Fruit fly (Drosophila melanogaster): ENCODE results near the gene Bdbt.

The Bdbt gene

DNA sequence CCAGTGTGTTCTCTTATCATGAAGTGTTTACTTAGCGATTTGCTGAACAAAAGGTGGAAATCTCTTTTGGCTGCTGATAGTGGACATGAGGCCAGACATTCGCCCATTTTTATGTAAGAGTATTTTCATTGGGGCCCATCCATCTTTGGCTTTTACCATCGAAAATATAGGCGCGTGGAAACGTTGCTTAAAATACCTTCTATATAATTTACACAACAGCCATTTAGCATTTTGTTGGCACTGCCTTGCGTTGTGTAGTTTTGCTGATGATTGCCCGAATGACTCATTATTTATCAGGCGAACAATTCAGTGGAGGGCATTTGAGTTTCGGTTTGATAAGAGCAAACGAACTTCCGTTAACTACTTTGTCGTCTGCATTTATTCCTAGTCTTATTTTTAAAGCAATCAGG lies 43.0 kb upstream of the Bdbt start (continued):
- peak; percentile 3 for TF ChIP-seq CG12744 (GFP tag; optimal IDR thresholded peaks at IDR 0.05)
- TF ChIP-seq CG1529 (GFP tag; optimal IDR thresholded peaks at IDR 0.05): no peak
- TF ChIP-seq Sox100B (GFP tag; optimal IDR thresholded peaks at IDR 0.05): no peak
- 0 out of 3 replicates have a peak, but pooled peaks have one; percentile 21 for TF ChIP-seq CG11560 (tag; IDR thresholded peaks at IDR 0.05)
- TF ChIP-seq Dip3 (GFP tag; optimal IDR thresholded peaks at IDR 0.05): peak; percentile 65
- peak; percentile 38 for TF ChIP-seq CG11504 (tag; optimal IDR thresholded peaks at IDR 0.05)
- peak; percentile 51 for TF ChIP-seq Oli (tag; optimal IDR thresholded peaks at IDR 0.05)
- TF ChIP-seq shn (GFP tag; optimal IDR thresholded peaks at IDR 0.05): peak; percentile 11
- TF ChIP-seq CG10565 (GFP tag; optimal IDR thresholded peaks at IDR 0.05): no peak
- TF ChIP-seq Hr78 (GFP tag; optimal IDR thresholded peaks at IDR 0.05): no peak
- no peak for TF ChIP-seq bsh (GFP tag; optimal IDR thresholded peaks at IDR 0.05)
- no peak for TF ChIP-seq Nf-YB (GFP tag; optimal IDR thresholded peaks at IDR 0.05)
- TF ChIP-seq CG4328 (GFP tag; optimal IDR thresholded peaks at IDR 0.05): no peak
- no peak for TF ChIP-seq Gug (GFP tag; IDR thresholded peaks at IDR 0.05)
- no peak for TF ChIP-seq CG12104 (GFP tag; optimal IDR thresholded peaks at IDR 0.05)
- no peak for TF ChIP-seq Spps (tag; optimal IDR thresholded peaks at IDR 0.05)
- TF ChIP-seq dpn (GFP tag; optimal IDR thresholded peaks at IDR 0.05): peak in 1 of 2 experiments; percentile 42
- peak; percentile 84 for TF ChIP-seq HmgZ (tag; optimal IDR thresholded peaks at IDR 0.05)
- no peak for TF ChIP-seq Drgx (GFP tag; IDR thresholded peaks at IDR 0.05)
- no peak for TF ChIP-seq CG6254 (GFP tag; optimal IDR thresholded peaks at IDR 0.05)
- no peak for TF ChIP-seq jumu (GFP tag; optimal IDR thresholded peaks at IDR 0.05)
- TF ChIP-seq h (optimal IDR thresholded peaks at IDR 0.05): no peak
- TF ChIP-seq danr (GFP tag; IDR thresholded peaks at IDR 0.05): no peak
- TF ChIP-seq BEAF-32 (GFP tag; optimal IDR thresholded peaks at IDR 0.05): no peak
- TF ChIP-seq mirr (GFP tag; optimal IDR thresholded peaks at IDR 0.05): peak; percentile 59
- no peak for TF ChIP-seq stwl (tag; optimal IDR thresholded peaks at IDR 0.05)
- no peak for TF ChIP-seq Awh (GFP tag; IDR thresholded peaks at IDR 0.05)
- no peak for TF ChIP-seq Kr (GFP tag; optimal IDR thresholded peaks at IDR 0.05)
- no peak for TF ChIP-seq CG2116 (GFP tag; optimal IDR thresholded peaks at IDR 0.05)
- peak; percentile 38 for TF ChIP-seq CG12219 (GFP tag; optimal IDR thresholded peaks at IDR 0.05)
- TF ChIP-seq CG3281 (GFP tag; optimal IDR thresholded peaks at IDR 0.05): no peak
- TF ChIP-seq vfl (GFP tag; optimal IDR thresholded peaks at IDR 0.05): peak; percentile 0
- no peak for TF ChIP-seq tll (GFP tag; optimal IDR thresholded peaks at IDR 0.05)
- TF ChIP-seq CG7357 (GFP tag; IDR thresholded peaks at IDR 0.05): no peak
- no peak for TF ChIP-seq gcm (GFP tag; optimal IDR thresholded peaks at IDR 0.05)
- TF ChIP-seq CG6272 (GFP tag; IDR thresholded peaks at IDR 0.05): no peak
- no peak for TF ChIP-seq CG42726 (GFP tag; IDR thresholded peaks at IDR 0.05; ENCODE audit: partially characterized antibody)
- no peak for TF ChIP-seq CG4617 (GFP tag; optimal IDR thresholded peaks at IDR 0.05; ENCODE audit: borderline replicate concordance)
- TF ChIP-seq Mes4 (GFP tag; optimal IDR thresholded peaks at IDR 0.05): peak; percentile 22
- TF ChIP-seq sug (tag; optimal IDR thresholded peaks at IDR 0.05): peak; percentile 81
- TF ChIP-seq cato (GFP tag; optimal IDR thresholded peaks at IDR 0.05; ENCODE audit: borderline replicate concordance): no peak
- no peak for TF ChIP-seq onecut (GFP tag; IDR thresholded peaks at IDR 0.05)
- TF ChIP-seq CG17186 (GFP tag; optimal IDR thresholded peaks at IDR 0.05): no peak
- no peak for TF ChIP-seq CG32772 (GFP tag; IDR thresholded peaks at IDR 0.05)
- 0 out of 2 replicates have a peak, but pooled peaks have one; percentile 20 for TF ChIP-seq wdn (GFP tag; IDR thresholded peaks at IDR 0.05)
- TF ChIP-seq CTCF (GFP tag; optimal IDR thresholded peaks at IDR 0.05): no peak
- TF ChIP-seq Atf3 (GFP tag; optimal IDR thresholded peaks at IDR 0.05): no peak
- TF ChIP-seq CG7928 (GFP tag; optimal IDR thresholded peaks at IDR 0.05): no peak
- TF ChIP-seq CG6654 (GFP tag; optimal IDR thresholded peaks at IDR 0.05): no peak
- TF ChIP-seq ap (GFP tag; IDR thresholded peaks at IDR 0.05): no peak
- TF ChIP-seq gsb-n (tag; optimal IDR thresholded peaks at IDR 0.05): no peak
- TF ChIP-seq Hr3 (GFP tag; optimal IDR thresholded peaks at IDR 0.05): no peak
